Worm (Caenorhabditis elegans) whole organism, L2 larva: ENCODE data around the gene M05D6.1.

Source experiments
- aly-2 ChIP-seq: fragments of 150-350 bp; optimal IDR thresholded peaks from 2 replicates; lab custom pipeline; 2014; ENCODE audit warnings: missing biosample characterization, missing genetic modification characterization
- ama-1 ChIP-seq: fragments of 150-350 bp; optimal IDR thresholded peaks from 2 replicates; lab custom pipeline; 2018; ENCODE audit warnings: inconsistent platforms
- ceh-16 ChIP-seq: fragments of 150-350 bp; optimal IDR thresholded peaks from 2 replicates; lab custom pipeline; 2014; ENCODE audit warnings: missing biosample characterization, missing genetic modification characterization
- elt-3 ChIP-seq: sonication (generic microtip); optimal IDR thresholded peaks from 2 replicates; lab custom pipeline; 2017; ENCODE audit warnings: missing biosample characterization, missing genetic modification characterization
- fos-1 ChIP-seq: fragments of 150-350 bp; optimal IDR thresholded peaks from 2 replicates; lab custom pipeline; 2014; ENCODE audit warnings: missing biosample characterization, missing genetic modification characterization
- lin-11 ChIP-seq: fragments of 150-350 bp; sonication (generic microtip); optimal IDR thresholded peaks from 2 replicates; lab custom pipeline; 2014; ENCODE audit warnings: missing biosample characterization, missing genetic modification characterization, inconsistent platforms, mixed read lengths
- lsy-2 ChIP-seq, 2 experiments: fragments of 150-350 bp in 1 of 2; sonication (generic microtip) in 1 of 2; optimal IDR thresholded peaks; 2 replicates each; lab custom pipeline; 2014 to 2017; ENCODE audit warnings: missing biosample characterization in 2 of 2, missing genetic modification characterization in 2 of 2
- nhr-12 ChIP-seq: fragments of 150-350 bp; optimal IDR thresholded peaks from 2 replicates; lab custom pipeline; 2014; ENCODE audit warnings: missing biosample characterization, missing genetic modification characterization
- nhr-25 ChIP-seq: fragments of 150-350 bp; sonication (generic microtip); optimal IDR thresholded peaks from 3 replicates; lab custom pipeline; 2014; ENCODE audit warnings: missing biosample characterization, missing genetic modification characterization
- nhr-6 ChIP-seq: fragments of 150-350 bp; optimal IDR thresholded peaks from 2 replicates; lab custom pipeline; 2014; ENCODE audit warnings: missing biosample characterization, missing genetic modification characterization
- nhr-77 ChIP-seq: fragments of 150-350 bp; optimal IDR thresholded peaks from 2 replicates; lab custom pipeline; 2014; ENCODE audit warnings: missing biosample characterization, missing genetic modification characterization
- snpc-4 ChIP-seq: fragments of 150-350 bp; optimal IDR thresholded peaks from 2 replicates; lab custom pipeline; 2014; ENCODE audit warnings: missing biosample characterization, missing genetic modification characterization
- unc-39 ChIP-seq: fragments of 150-350 bp; optimal IDR thresholded peaks from 2 replicates; lab custom pipeline; 2014; ENCODE audit warnings: missing biosample characterization, missing genetic modification characterization
- ztf-1 ChIP-seq: fragments of 200-800 bp; sonication (Bioruptor generic); conservative IDR thresholded peaks from 2 replicates; pipeline ENCODE4 v1.3.6; 2022; ENCODE audit warnings: missing genetic modification characterization, missing compliant biosample characterization

- TF ChIP-seq aly-2 (no peak), ceh-16 (tag; lab: Kevin White, UChicago) (no peak), ztf-1 (GFP tag; lab: Robert Waterston, UW) (no peak), ama-1 (lab: Kevin White, UChicago) (no peak), nhr-25 (tag; lab: Kevin White, UChicago) (no peak), nhr-77 (tag; lab: Kevin White, UChicago) (no peak), lsy-2 (tag; optimal IDR thresholded peaks at IDR 0.05; lab: Kevin White, UChicago) (peak; percentile 15 to 94), lin-11 (no peak), nhr-6 (tag; lab: Kevin White, UChicago) (peak; percentile 7), elt-3 (tag; lab: Kevin White, UChicago) (no peak), fos-1 (peak; percentile 49), unc-39 (tag; lab: Kevin White, UChicago) (no peak), nhr-12 (tag; lab: Kevin White, UChicago) (no peak), snpc-4 (tag; lab: Kevin White, UChicago) (no peak)
These were observed 41.6 kb upstream of the M05D6.1 start, which contains the start of gene rnh-2 for ce11 chrII:8516783-8517182.
